Fruit fly (Drosophila melanogaster) whole organism, embryonic: Measurements from ENCODE around the gene cac.

Experiments
- Ada2b ChIP-seq: fragments of 200-800 bp; sonication (Bioruptor generic); IDR thresholded peaks from 2 replicates; pipeline ENCODE4 v1.3.6; 2022; ENCODE audit warnings: missing biosample characterization, missing genetic modification characterization
- Aef1 ChIP-seq: fragments of 200-800 bp; sonication (Bioruptor generic); IDR thresholded peaks from 3 replicates; pipeline ENCODE4 v1.3.6; 2022; ENCODE audit warnings: missing biosample characterization, missing genetic modification characterization
- Bdp1 ChIP-seq: fragments of 200-800 bp; sonication (Bioruptor generic); optimal IDR thresholded peaks from 3 replicates; lab custom pipeline; 2016; ENCODE audit warnings: missing biosample characterization, missing genetic modification characterization
- CG10274 ChIP-seq: fragments of 200-800 bp; sonication (Bioruptor generic); optimal IDR thresholded peaks from 3 replicates; lab custom pipeline; 2017; ENCODE audit warnings: missing biosample characterization, mild to moderate bottlenecking, missing genetic modification characterization
- CG10366 ChIP-seq: fragments of 200-800 bp; sonication (Bioruptor generic); IDR thresholded peaks from 2 replicates; pipeline ENCODE4 v1.3.6; 2022; ENCODE audit warnings: missing biosample characterization, missing genetic modification characterization
- CG10959 ChIP-seq: fragments of 200-800 bp; sonication (Bioruptor generic); IDR thresholded peaks from 2 replicates; pipeline ENCODE4 v1.3.6; 2022; ENCODE audit warnings: missing biosample characterization, missing genetic modification characterization
- CG11085 ChIP-seq: fragments of 200-800 bp; sonication (Bioruptor generic); IDR thresholded peaks from 2 replicates; pipeline ENCODE4 v1.3.6; 2022; ENCODE audit warnings: missing biosample characterization, missing genetic modification characterization
- CG11560 ChIP-seq: fragments of 200-800 bp; sonication (Bioruptor generic); IDR thresholded peaks from 3 replicates; pipeline ENCODE4 v1.3.6; 2022; ENCODE audit warnings: missing biosample characterization, missing genetic modification characterization
- CG11723 ChIP-seq: fragments of 200-800 bp; sonication (Bioruptor generic); optimal IDR thresholded peaks from 2 replicates; lab custom pipeline; 2017; ENCODE audit warnings: missing biosample characterization, mild to moderate bottlenecking, missing genetic modification characterization
- CG12391 ChIP-seq: fragments of 200-800 bp; sonication (Bioruptor generic); optimal IDR thresholded peaks from 3 replicates; lab custom pipeline; 2018; ENCODE audit warnings: missing biosample characterization, mild to moderate bottlenecking, missing genetic modification characterization, moderate library complexity
- CG12744 ChIP-seq: fragments of 200-800 bp; sonication (Bioruptor generic); optimal IDR thresholded peaks from 2 replicates; lab custom pipeline; 2016; ENCODE audit warnings: missing biosample characterization, missing genetic modification characterization
- CG13424 ChIP-seq: fragments of 200-800 bp; sonication (Bioruptor generic); optimal IDR thresholded peaks from 2 replicates; lab custom pipeline; 2019; ENCODE audit warnings: missing biosample characterization, mild to moderate bottlenecking, missing genetic modification characterization, moderate library complexity
- CG14441 ChIP-seq: fragments of 200-800 bp; sonication (Bioruptor generic); IDR thresholded peaks from 2 replicates; pipeline ENCODE4 v1.3.6; 2022; ENCODE audit warnings: missing biosample characterization, missing genetic modification characterization
- CG1647 ChIP-seq: fragments of 200-800 bp; sonication (Bioruptor generic); optimal IDR thresholded peaks from 3 replicates; lab custom pipeline; 2016; ENCODE audit warnings: missing biosample characterization, missing genetic modification characterization
- CG18599 ChIP-seq: fragments of 200-800 bp; sonication (Bioruptor generic); optimal IDR thresholded peaks from 3 replicates; lab custom pipeline; 2017; ENCODE audit warnings: missing biosample characterization, missing genetic modification characterization, mild to moderate bottlenecking, moderate library complexity, missing genetic modification reagents
- CG18764 ChIP-seq: fragments of 200-800 bp; sonication (Bioruptor generic); optimal IDR thresholded peaks from 3 replicates; lab custom pipeline; 2016; ENCODE audit warnings: missing biosample characterization, missing genetic modification characterization
- CG2889 ChIP-seq: fragments of 200-800 bp; sonication (Bioruptor generic); IDR thresholded peaks from 3 replicates; pipeline ENCODE4 v1.3.6; 2022; ENCODE audit warnings: missing biosample characterization, missing genetic modification characterization
- CG3838 ChIP-seq: fragments of 200-800 bp; sonication (Bioruptor generic); optimal IDR thresholded peaks from 3 replicates; lab custom pipeline; 2016; ENCODE audit warnings: missing biosample characterization, missing genetic modification characterization
- CG4707 ChIP-seq: fragments of 200-800 bp; sonication (Bioruptor generic); optimal IDR thresholded peaks from 2 replicates; lab custom pipeline; 2018; ENCODE audit warnings: missing biosample characterization, mild to moderate bottlenecking, missing genetic modification characterization, moderate library complexity
- CG6272 ChIP-seq: fragments of 200-800 bp; sonication (Bioruptor generic); IDR thresholded peaks from 2 replicates; pipeline ENCODE4 v1.3.6; 2022; ENCODE audit warnings: missing biosample characterization, missing genetic modification characterization
- CG6683 ChIP-seq: fragments of 200-800 bp; sonication (Bioruptor generic); optimal IDR thresholded peaks from 2 replicates; lab custom pipeline; 2017; ENCODE audit warnings: missing biosample characterization, mild to moderate bottlenecking, missing genetic modification characterization, missing genetic modification reagents
- CG7745 ChIP-seq: fragments of 200-800 bp; sonication (Bioruptor generic); optimal IDR thresholded peaks from 2 replicates; lab custom pipeline; 2018; ENCODE audit warnings: missing biosample characterization, mild to moderate bottlenecking, missing genetic modification characterization, moderate library complexity
- CG9437 ChIP-seq: fragments of 200-800 bp; sonication (Bioruptor generic); optimal IDR thresholded peaks from 2 replicates; lab custom pipeline; 2018; ENCODE audit warnings: missing biosample characterization, mild to moderate bottlenecking, missing genetic modification characterization
- CHES-1-like ChIP-seq: fragments of 200-800 bp; sonication (Bioruptor generic); optimal IDR thresholded peaks from 2 replicates; lab custom pipeline; 2016; ENCODE audit warnings: missing biosample characterization, missing genetic modification characterization
- D ChIP-seq, 2 experiments: fragments of 200-800 bp in 1 of 2; fragments of >200 bp in 1 of 2; sonication (Bioruptor generic) in 1 of 2; optimal IDR thresholded peaks; 2 replicates in 1 of 2; 3 replicates in 1 of 2; lab custom pipeline; 2017; ENCODE audit warnings: mild to moderate bottlenecking in 1 of 2, missing biosample characterization in 1 of 2, missing genetic modification characterization in 1 of 2, missing genetic modification reagents in 1 of 2
- Dbx ChIP-seq: fragments of 200-800 bp; sonication (Bioruptor generic); IDR thresholded peaks from 3 replicates; pipeline ENCODE4 v1.3.6; 2022; ENCODE audit warnings: missing biosample characterization, missing genetic modification characterization
- Dll ChIP-seq: fragments of 200-800 bp; sonication (Bioruptor generic); IDR thresholded peaks from 4 replicates; pipeline ENCODE4 v1.3.6; 2022; ENCODE audit warnings: missing biosample characterization, missing genetic modification characterization; ENCODE audit not compliant: partially characterized antibody
- Drgx ChIP-seq: fragments of 200-800 bp; sonication (Bioruptor generic); IDR thresholded peaks from 2 replicates; pipeline ENCODE4 v1.3.6; 2022; ENCODE audit warnings: missing biosample characterization, missing genetic modification characterization
- Gug ChIP-seq: fragments of 200-800 bp; sonication (Bioruptor generic); IDR thresholded peaks from 4 replicates; pipeline ENCODE4 v1.3.6; 2022; ENCODE audit warnings: missing biosample characterization, missing genetic modification characterization
- H2.0 ChIP-seq: fragments of 200-800 bp; sonication (Bioruptor generic); IDR thresholded peaks from 2 replicates; pipeline ENCODE4 v1.3.6; 2022; ENCODE audit warnings: missing biosample characterization, missing genetic modification characterization
- Hand ChIP-seq: fragments of 200-800 bp; sonication (Bioruptor generic); optimal IDR thresholded peaks from 2 replicates; lab custom pipeline; 2017; ENCODE audit warnings: mild to moderate bottlenecking, missing biosample characterization, missing genetic modification reagents, missing genetic modification characterization
- Hr3 ChIP-seq: fragments of 200-800 bp; sonication (Bioruptor generic); optimal IDR thresholded peaks from 3 replicates; lab custom pipeline; 2016; ENCODE audit warnings: missing biosample characterization, missing genetic modification characterization
- Hr78 ChIP-seq, 2 experiments: fragments of 200-800 bp in 1 of 2; fragments of >200 bp in 1 of 2; sonication (Bioruptor generic) in 1 of 2; optimal IDR thresholded peaks; 2 replicates each; lab custom pipeline; 2017 to 2019; ENCODE audit warnings: missing biosample characterization in 2 of 2, missing genetic modification characterization in 2 of 2, mild to moderate bottlenecking in 1 of 2, moderate library complexity in 1 of 2
- Hsf ChIP-seq: fragments of 200-800 bp; sonication (Bioruptor generic); optimal IDR thresholded peaks from 3 replicates; lab custom pipeline; 2016; ENCODE audit warnings: missing biosample characterization, missing genetic modification characterization
- Lim3 ChIP-seq: fragments of 200-800 bp; sonication (Bioruptor generic); IDR thresholded peaks from 2 replicates; pipeline ENCODE4 v1.3.6; 2022; ENCODE audit warnings: missing biosample characterization, missing genetic modification characterization
- Max ChIP-seq: fragments of 200-800 bp; sonication (Bioruptor generic); optimal IDR thresholded peaks from 2 replicates; lab custom pipeline; 2016; ENCODE audit warnings: missing biosample characterization, mild to moderate bottlenecking, missing genetic modification characterization
- Nf-YC ChIP-seq: fragments of 200-800 bp; optimal IDR thresholded peaks from 3 replicates; lab custom pipeline; 2019; ENCODE audit warnings: missing biosample characterization, mild to moderate bottlenecking, missing genetic modification characterization, moderate library complexity
- Sox102F ChIP-seq: fragments of 200-800 bp; sonication (Bioruptor generic); optimal IDR thresholded peaks from 2 replicates; lab custom pipeline; 2018; ENCODE audit warnings: missing biosample characterization, mild to moderate bottlenecking, missing genetic modification characterization, moderate library complexity
- Tbp ChIP-seq: fragments of >200 bp; optimal IDR thresholded peaks from 2 replicates; lab custom pipeline; 2018; ENCODE audit warnings: missing biosample characterization, missing genetic modification characterization
- YL-1 ChIP-seq: fragments of 200-800 bp; sonication (Bioruptor generic); optimal IDR thresholded peaks from 3 replicates; lab custom pipeline; 2017; ENCODE audit warnings: missing biosample characterization, mild to moderate bottlenecking, missing genetic modification characterization
- dmrt99B ChIP-seq: fragments of 200-800 bp; sonication (Bioruptor generic); optimal IDR thresholded peaks from 2 replicates; lab custom pipeline; 2018; ENCODE audit warnings: missing biosample characterization, mild to moderate bottlenecking, missing genetic modification characterization, moderate library complexity
- dpn ChIP-seq, 2 experiments: fragments of 200-800 bp; sonication (Bioruptor generic); optimal IDR thresholded peaks; 3 replicates each; lab custom pipeline; 2016; ENCODE audit warnings: missing biosample characterization in 2 of 2, missing genetic modification characterization in 2 of 2
- fd64A ChIP-seq: fragments of 200-800 bp; sonication (Bioruptor generic); optimal IDR thresholded peaks from 3 replicates; lab custom pipeline; 2018; ENCODE audit warnings: missing biosample characterization, mild to moderate bottlenecking, missing genetic modification characterization
- fu2 ChIP-seq: fragments of 200-800 bp; sonication (Bioruptor generic); optimal IDR thresholded peaks from 2 replicates; lab custom pipeline; 2016; ENCODE audit warnings: missing biosample characterization, missing genetic modification characterization
- hkb ChIP-seq, 2 experiments: fragments of 200-800 bp in 1 of 2; fragments of >200 bp in 1 of 2; sonication (Bioruptor generic) in 1 of 2; IDR thresholded peaks in 1 of 2; optimal IDR thresholded peaks in 1 of 2; 2 replicates each; pipeline versions ENCODE4 v1.3.6 to Lab custom; 2017 to 2022; ENCODE audit warnings: missing biosample characterization in 1 of 2, missing genetic modification characterization in 1 of 2
- lmd ChIP-seq: fragments of 200-800 bp; sonication (Bioruptor generic); IDR thresholded peaks from 2 replicates; pipeline ENCODE4 v1.3.6; 2022; ENCODE audit warnings: missing biosample characterization, missing genetic modification characterization
- phol ChIP-seq: fragments of 200-800 bp; sonication (Bioruptor generic); optimal IDR thresholded peaks from 3 replicates; lab custom pipeline; 2018; ENCODE audit warnings: missing biosample characterization, mild to moderate bottlenecking, missing genetic modification characterization, moderate library complexity
- slou ChIP-seq: fragments of 200-800 bp; sonication (Bioruptor generic); optimal IDR thresholded peaks from 3 replicates; lab custom pipeline; 2016; ENCODE audit warnings: missing biosample characterization, missing genetic modification characterization
- toy ChIP-seq: fragments of 200-800 bp; sonication (Bioruptor generic); IDR thresholded peaks from 2 replicates; pipeline ENCODE4 v1.3.6; 2022; ENCODE audit warnings: missing biosample characterization, missing genetic modification characterization
- vnd ChIP-seq: fragments of 200-800 bp; sonication (Bioruptor generic); IDR thresholded peaks from 3 replicates; pipeline ENCODE4 v1.3.6; 2022; ENCODE audit warnings: missing biosample characterization, missing genetic modification characterization; ENCODE audit not compliant: partially characterized antibody

cac gene

dm6 chrX:12004395-12004768 lies 19.5 kb upstream of the cac start (continued):
- TF ChIP-seq CG9437 (GFP tag; lab: Kevin White, UChicago) (peak; percentile 58), CG10274 (no peak), Aef1 (GFP tag; lab: Robert Waterston, UW) (no peak), Gug (no peak), dpn (GFP tag; optimal IDR thresholded peaks at IDR 0.05; lab: Kevin White, UChicago) (peak in 1 of 2 experiments; percentile 2), CG6683 (GFP tag; lab: Kevin White, UChicago) (no peak), CG11085 (GFP tag; lab: Robert Waterston, UW) (no peak), Bdp1 (GFP tag; lab: Kevin White, UChicago) (no peak), CG7745 (no peak), CG18764 (GFP tag; lab: Kevin White, UChicago) (no peak), CG11723 (GFP tag; lab: Kevin White, UChicago) (peak; percentile 30), fd64A (no peak), Hsf (no peak), Max (GFP tag; lab: Kevin White, UChicago) (no peak), H2.0 (GFP tag; lab: Robert Waterston, UW) (no peak), fu2 (GFP tag; lab: Kevin White, UChicago) (no peak), Hr3 (GFP tag; lab: Kevin White, UChicago) (no peak), slou (GFP tag; lab: Kevin White, UChicago) (no peak), phol (tag; lab: Kevin White, UChicago) (peak; percentile 53), Ada2b (GFP tag; lab: Robert Waterston, UW) (no peak), CG4707 (GFP tag; lab: Kevin White, UChicago) (no peak), Tbp (GFP tag; lab: Kevin White, UChicago) (no peak), hkb (optimal IDR thresholded peaks at IDR 0.05; lab: Kevin White, UChicago) (no peak), hkb (GFP tag; IDR thresholded peaks at IDR 0.05; lab: Robert Waterston, UW) (no peak), CG10366 (no peak), dmrt99B (tag; lab: Kevin White, UChicago) (peak; percentile 72), CG14441 (GFP tag; lab: Robert Waterston, UW) (0 out of 2 replicates have a peak, but pooled peaks have one; percentile 3), CG10959 (GFP tag; lab: Robert Waterston, UW) (no peak), Lim3 (GFP tag; lab: Robert Waterston, UW) (no peak), CG3838 (GFP tag; lab: Kevin White, UChicago) (no peak), Nf-YC (tag; lab: Kevin White, UChicago) (peak; percentile 4), Dll (no peak), CG12744 (GFP tag; lab: Kevin White, UChicago) (no peak), CG12391 (tag; lab: Kevin White, UChicago) (peak; percentile 9), CG18599 (no peak), Dbx (GFP tag; lab: Robert Waterston, UW) (no peak), lmd (0 out of 2 replicates have a peak, but pooled peaks have one; percentile 5), CG11560 (tag; lab: Robert Waterston, UW) (no peak), CHES-1-like (GFP tag; lab: Kevin White, UChicago) (no peak), Hr78 (GFP tag; optimal IDR thresholded peaks at IDR 0.05; lab: Kevin White, UChicago) (no peak), CG1647 (no peak), D (optimal IDR thresholded peaks at IDR 0.05; lab: Kevin White, UChicago) (no peak), D (GFP tag; optimal IDR thresholded peaks at IDR 0.05; lab: Kevin White, UChicago) (peak; percentile 10), toy (GFP tag; lab: Robert Waterston, UW) (no peak), CG13424 (tag; lab: Kevin White, UChicago) (peak; percentile 43), CG6272 (GFP tag; lab: Robert Waterston, UW) (0 out of 2 replicates have a peak, but pooled peaks have one; percentile 2), vnd (GFP tag; lab: Robert Waterston, UW) (no peak), Hand (GFP tag; lab: Kevin White, UChicago) (no peak), Sox102F (GFP tag; lab: Kevin White, UChicago) (peak; percentile 38), CG2889 (no peak), Drgx (GFP tag; lab: Robert Waterston, UW) (0 out of 2 replicates have a peak, but pooled peaks have one; percentile 8), YL-1 (GFP tag; lab: Kevin White, UChicago) (no peak)
